Worm (Caenorhabditis elegans) whole organism, young adult: ENCODE measurements around the gene sql-1.

Experiments
- C17E4.6 ChIP-seq: fragments of 200-800 bp; sonication (Bioruptor generic); IDR thresholded peaks from 2 replicates; pipeline ENCODE4 v1.3.6; 2022; ENCODE audit warnings: missing genetic modification reagents, missing genetic modification characterization, missing compliant biosample characterization
- F37B4.10 ChIP-seq: fragments of 200-800 bp; sonication (Bioruptor generic); IDR thresholded peaks from 2 replicates; pipeline ENCODE4 v1.3.6; 2022; ENCODE audit warnings: missing genetic modification characterization, missing compliant biosample characterization
- F57A8.1 ChIP-seq: fragments of 200-800 bp; sonication (Bioruptor generic); optimal IDR thresholded peaks from 2 replicates; lab custom pipeline; 2018; ENCODE audit warnings: mild to moderate bottlenecking, missing genetic modification characterization, moderate library complexity, missing compliant biosample characterization
- F57C9.4 ChIP-seq: sonication (generic microtip); optimal IDR thresholded peaks from 2 replicates; lab custom pipeline; 2017; ENCODE audit warnings: mild to moderate bottlenecking, missing genetic modification characterization, missing compliant biosample characterization
- Y79H2A.3 ChIP-seq: fragments of 200-800 bp; sonication (Bioruptor generic); conservative IDR thresholded peaks from 2 replicates; pipeline ENCODE4 v1.3.6; 2022; ENCODE audit warnings: missing genetic modification reagents, missing genetic modification characterization, missing compliant biosample characterization
- ama-1 ChIP-seq, 3 experiments: fragments of 150-350 bp in 1 of 3; sonication (generic microtip) in 2 of 3; optimal IDR thresholded peaks; 2 replicates each; lab custom pipeline; 2014 to 2018; ENCODE audit warnings: missing biosample characterization in 2 of 3, missing genetic modification characterization in 2 of 3, missing genetic modification reagents in 2 of 3
- bed-1 ChIP-seq: fragments of 200-800 bp; sonication (Bioruptor generic); IDR thresholded peaks from 2 replicates; pipeline ENCODE4 v1.3.6; 2022; ENCODE audit warnings: missing genetic modification reagents, missing genetic modification characterization, missing compliant biosample characterization
- ccch-3 ChIP-seq: fragments of 200-800 bp; sonication (Bioruptor generic); optimal IDR thresholded peaks from 2 replicates; lab custom pipeline; 2018; ENCODE audit warnings: mild to moderate bottlenecking, missing genetic modification characterization, missing compliant biosample characterization
- cebp-1 ChIP-seq, 2 experiments: fragments of 200-800 bp in 1 of 2; sonication (Bioruptor generic) in 1 of 2; sonication (generic microtip) in 1 of 2; IDR thresholded peaks in 1 of 2; optimal IDR thresholded peaks in 1 of 2; 2 replicates each; pipeline versions ENCODE4 v1.3.6 to Lab custom; 2017 to 2022; ENCODE audit warnings: missing compliant biosample characterization in 2 of 2, missing genetic modification characterization in 2 of 2, mild to moderate bottlenecking in 1 of 2, missing genetic modification reagents in 1 of 2, moderate library complexity in 1 of 2
- ceh-100 ChIP-seq: fragments of 200-800 bp; sonication (Bioruptor generic); IDR thresholded peaks from 2 replicates; pipeline ENCODE4 v1.3.6; 2022; ENCODE audit warnings: missing genetic modification reagents, missing genetic modification characterization, missing compliant biosample characterization
- ceh-58 ChIP-seq: fragments of 200-800 bp; sonication (Bioruptor generic); IDR thresholded peaks from 2 replicates; pipeline ENCODE4 v1.3.6; 2022; ENCODE audit warnings: missing genetic modification characterization, missing compliant biosample characterization
- ceh-79 ChIP-seq: sonication (generic microtip); optimal IDR thresholded peaks from 2 replicates; lab custom pipeline; 2017; ENCODE audit warnings: mild to moderate bottlenecking, missing genetic modification characterization, missing compliant biosample characterization
- dox-1 ChIP-seq: fragments of 200-800 bp; sonication (Bioruptor generic); IDR thresholded peaks from 2 replicates; pipeline ENCODE4 v1.3.6; 2022; ENCODE audit warnings: missing genetic modification reagents, missing genetic modification characterization, missing compliant biosample characterization
- egrh-3 ChIP-seq: fragments of 200-800 bp; sonication (Bioruptor generic); IDR thresholded peaks from 2 replicates; pipeline ENCODE4 v1.3.6; 2022; ENCODE audit warnings: missing genetic modification reagents, missing genetic modification characterization, missing compliant biosample characterization
- ekl-4 ChIP-seq: fragments of 200-800 bp; sonication (Bioruptor generic); IDR thresholded peaks from 2 replicates; pipeline ENCODE4 v1.3.6; 2022; ENCODE audit warnings: missing genetic modification reagents, missing genetic modification characterization, missing compliant biosample characterization
- ets-4 ChIP-seq: fragments of 200-800 bp; sonication (Bioruptor generic); optimal IDR thresholded peaks from 2 replicates; lab custom pipeline; 2018; ENCODE audit warnings: mild to moderate bottlenecking, missing genetic modification characterization, missing compliant biosample characterization
- fkh-3 ChIP-seq: sonication (generic microtip); optimal IDR thresholded peaks from 2 replicates; lab custom pipeline; 2016; ENCODE audit warnings: mild to moderate bottlenecking, missing genetic modification characterization, missing compliant biosample characterization
- gei-17 ChIP-seq: fragments of 200-800 bp; sonication (Bioruptor generic); optimal IDR thresholded peaks from 2 replicates; lab custom pipeline; 2018; ENCODE audit warnings: mild to moderate bottlenecking, missing genetic modification characterization, missing compliant biosample characterization
- hmg-1.2 ChIP-seq: fragments of 200-800 bp; sonication (Bioruptor generic); IDR thresholded peaks from 2 replicates; pipeline ENCODE4 v1.3.6; 2022; ENCODE audit warnings: missing genetic modification reagents, missing genetic modification characterization, missing compliant biosample characterization
- hrde-1 ChIP-seq: sonication (generic microtip); optimal IDR thresholded peaks from 2 replicates; lab custom pipeline; 2016; ENCODE audit warnings: missing genetic modification characterization, mild to moderate bottlenecking, missing compliant biosample characterization, moderate library complexity, missing genotype, missing genetic modification reagents, borderline replicate concordance
- let-526 ChIP-seq: fragments of 200-800 bp; sonication (Bioruptor generic); IDR thresholded peaks from 2 replicates; pipeline ENCODE4 v1.3.6; 2022; ENCODE audit warnings: missing genetic modification reagents, missing genetic modification characterization, missing compliant biosample characterization
- lin-26 ChIP-seq: fragments of 200-800 bp; sonication (Bioruptor generic); IDR thresholded peaks from 2 replicates; pipeline ENCODE4 v1.3.6; 2022; ENCODE audit warnings: missing genetic modification reagents, missing genetic modification characterization, missing compliant biosample characterization
- lir-1 ChIP-seq: fragments of 200-800 bp; sonication (Bioruptor generic); conservative IDR thresholded peaks from 2 replicates; pipeline ENCODE4 v1.3.6; 2022; ENCODE audit warnings: missing genetic modification reagents, missing genetic modification characterization, missing compliant biosample characterization
- mcd-1 ChIP-seq: fragments of 200-800 bp; sonication (Bioruptor generic); IDR thresholded peaks from 2 replicates; pipeline ENCODE4 v1.3.6; 2022; ENCODE audit warnings: missing genetic modification reagents, missing genetic modification characterization, missing compliant biosample characterization
- nfya-2 ChIP-seq: fragments of 200-800 bp; sonication (Bioruptor generic); IDR thresholded peaks from 2 replicates; pipeline ENCODE4 v1.3.6; 2022; ENCODE audit warnings: missing genetic modification reagents, missing genetic modification characterization, missing compliant biosample characterization
- nfyb-1 ChIP-seq: fragments of 200-800 bp; sonication (Bioruptor generic); IDR thresholded peaks from 2 replicates; pipeline ENCODE4 v1.3.6; 2022; ENCODE audit warnings: missing genetic modification reagents, missing genetic modification characterization, missing compliant biosample characterization
- pha-4 ChIP-seq: fragments of 150-350 bp; sonication (generic microtip); optimal IDR thresholded peaks from 2 replicates; lab custom pipeline; 2014; ENCODE audit warnings: missing biosample characterization, missing genetic modification reagents, missing genetic modification characterization
- rcor-1 ChIP-seq: fragments of 200-800 bp; sonication (Bioruptor generic); IDR thresholded peaks from 2 replicates; pipeline ENCODE4 v1.3.6; 2022; ENCODE audit warnings: missing genetic modification reagents, missing genetic modification characterization, missing compliant biosample characterization
- rpc-1 ChIP-seq, 2 experiments: fragments of 150-350 bp in 1 of 2; sonication (generic microtip) in 1 of 2; optimal IDR thresholded peaks; 2 replicates each; lab custom pipeline; 2014 to 2018; ENCODE audit warnings: missing biosample characterization in 1 of 2, missing genetic modification characterization in 1 of 2, missing genetic modification reagents in 1 of 2, missing genotype in 1 of 2
- snpc-1.3 ChIP-seq: sonication (generic microtip); optimal IDR thresholded peaks from 2 replicates; lab custom pipeline; 2017; ENCODE audit warnings: missing genetic modification characterization, mild to moderate bottlenecking, missing compliant biosample characterization, antibody characterized with exemption, moderate library complexity, missing genotype, missing genetic modification reagents; ENCODE audit not compliant: insufficient read depth
- sptf-2 ChIP-seq: fragments of 200-800 bp; sonication (Bioruptor generic); optimal IDR thresholded peaks from 2 replicates; lab custom pipeline; 2018; ENCODE audit warnings: mild to moderate bottlenecking, missing genetic modification characterization, missing compliant biosample characterization
- tbx-9 ChIP-seq: sonication (generic microtip); optimal IDR thresholded peaks from 2 replicates; lab custom pipeline; 2016; ENCODE audit warnings: borderline replicate concordance, missing genetic modification characterization, inconsistent platforms, missing compliant biosample characterization
- unc-62 ChIP-seq: fragments of 150-350 bp; optimal IDR thresholded peaks from 2 replicates; lab custom pipeline; 2014; ENCODE audit warnings: missing biosample characterization, missing genetic modification reagents, missing genetic modification characterization
- xnd-1 ChIP-seq: sonication (generic microtip); optimal IDR thresholded peaks from 2 replicates; lab custom pipeline; 2016; ENCODE audit warnings: missing genotype, missing genetic modification reagents, missing genetic modification characterization, missing compliant biosample characterization
- zfh-2 ChIP-seq: fragments of 200-800 bp; sonication (Bioruptor generic); conservative IDR thresholded peaks from 2 replicates; pipeline ENCODE4 v1.3.6; 2022; ENCODE audit warnings: missing genetic modification reagents, missing genetic modification characterization, missing compliant biosample characterization
- ztf-3 ChIP-seq: fragments of 200-800 bp; sonication (Bioruptor generic); optimal IDR thresholded peaks from 2 replicates; lab custom pipeline; 2018; ENCODE audit warnings: mild to moderate bottlenecking, missing genetic modification characterization, missing compliant biosample characterization

The sql-1 gene

ce11 chrIII:12468869-12469268, 30.5 kb upstream of the sql-1 start, which contains the start of gene Y49E10.29:
Gene Y49E10.29, plus strand, starts transcription at chrIII:12469169.
- TF ChIP-seq ztf-3 (GFP tag; lab: Kevin White, UChicago) (no peak), ceh-58 (no peak), xnd-1 (tag; lab: Kevin White, UChicago) (no peak), snpc-1.3 (tag; lab: Kevin White, UChicago) (no peak), ets-4 (no peak), rcor-1 (GFP tag; lab: Robert Waterston, UW) (no peak), zfh-2 (GFP tag; lab: Robert Waterston, UW) (no peak), sptf-2 (GFP tag; lab: Kevin White, UChicago) (no peak), ceh-79 (tag; lab: Kevin White, UChicago) (no peak), bed-1 (no peak), ama-1 (optimal IDR thresholded peaks at IDR 0.05; lab: Kevin White, UChicago) (no peak), ama-1 (GFP tag; optimal IDR thresholded peaks at IDR 0.05; lab: Kevin White, UChicago) (no peak), Y79H2A.3 (GFP tag; lab: Robert Waterston, UW) (no peak)

ce11 chrIII:12469800-12470199, 29.6 kb upstream of the sql-1 start:
- TF ChIP-seq rpc-1 (optimal IDR thresholded peaks at IDR 0.05; lab: Kevin White, UChicago) (no peak), rpc-1 (tag; optimal IDR thresholded peaks at IDR 0.05; lab: Kevin White, UChicago) (no peak), zfh-2 (GFP tag; lab: Robert Waterston, UW) (peak; percentile 71), egrh-3 (peak; percentile 69; the same call in 1 of the 2 replicates), F57A8.1 (GFP tag; lab: Kevin White, UChicago) (no peak), cebp-1 (GFP tag; IDR thresholded peaks at IDR 0.05; lab: Robert Waterston, UW) (no peak), cebp-1 (tag; optimal IDR thresholded peaks at IDR 0.05; lab: Kevin White, UChicago) (no peak)

- TF ChIP-seq zfh-2 (GFP tag; lab: Robert Waterston, UW) (peak; percentile 74), mcd-1 (GFP tag; lab: Robert Waterston, UW) (no peak), unc-62 (no peak), ceh-100 (no peak), egrh-3 (peak; percentile 77; the same call in 1 of the 2 replicates), let-526 (GFP tag; lab: Robert Waterston, UW) (no peak), lin-26 (GFP tag; lab: Robert Waterston, UW) (0 out of 2 replicates have a peak, but pooled peaks have one; percentile 10), gei-17 (GFP tag; lab: Kevin White, UChicago) (no peak), hrde-1 (tag; lab: Kevin White, UChicago) (no peak), nfya-2 (GFP tag; lab: Robert Waterston, UW) (no peak), pha-4 (tag; lab: Kevin White, UChicago) (no peak), tbx-9 (tag; lab: Kevin White, UChicago) (no peak), C17E4.6 (GFP tag; lab: Robert Waterston, UW) (no peak), lir-1 (GFP tag; lab: Robert Waterston, UW) (no peak)
Observed at ce11 chrIII:12470589-12470988, 28.8 kb upstream of the sql-1 start.

- 0 out of 2 replicates have a peak, but pooled peaks have one; percentile 7 for TF ChIP-seq dox-1 (GFP tag; lab: Robert Waterston, UW)
- TF ChIP-seq hmg-1.2 (GFP tag; lab: Robert Waterston, UW): peak; percentile 82
- no peak for TF ChIP-seq F57C9.4 (tag; lab: Kevin White, UChicago)
- TF ChIP-seq ccch-3 (GFP tag; lab: Kevin White, UChicago): no peak
- no peak for TF ChIP-seq F37B4.10 (GFP tag; lab: Robert Waterston, UW)
- TF ChIP-seq mcd-1 (GFP tag; lab: Robert Waterston, UW): peak; percentile 15; the same call in 1 of the 2 replicates
- no peak for TF ChIP-seq cebp-1 (GFP tag; IDR thresholded peaks at IDR 0.05; lab: Robert Waterston, UW)
- peak; percentile 14 for TF ChIP-seq cebp-1 (tag; optimal IDR thresholded peaks at IDR 0.05; lab: Kevin White, UChicago)
- TF ChIP-seq unc-62: no peak
- TF ChIP-seq ekl-4: no peak
- no peak for TF ChIP-seq fkh-3
- peak; percentile 29; the same call in 1 of the 2 replicates for TF ChIP-seq zfh-2 (GFP tag; lab: Robert Waterston, UW)
- TF ChIP-seq nfyb-1 (GFP tag; lab: Robert Waterston, UW): no peak
Observed at ce11 chrIII:12472497-12472896, 26.9 kb upstream of the sql-1 start, which contains the start of gene cccp-1. Gene cccp-1, plus strand, starts transcription at chrIII:12472873.
